Fruit fly (Drosophila melanogaster) whole organism: ENCODE results near the gene Gr10a.

Experiments
- Dll ChIP-seq: fragments of >200 bp; optimal IDR thresholded peaks from 2 replicates; lab custom pipeline; 2017
- EcR ChIP-seq, 2 experiments: fragments of >200 bp; optimal IDR thresholded peaks; 2 replicates each; lab custom pipeline; 2017; ENCODE audit warnings: missing biosample characterization in 2 of 2, missing genetic modification characterization in 2 of 2, missing genetic modification reagents in 2 of 2
- pan ChIP-seq: fragments of >200 bp; optimal IDR thresholded peaks from 2 replicates; lab custom pipeline; 2017
- psq ChIP-seq: fragments of >200 bp; optimal IDR thresholded peaks from 2 replicates; lab custom pipeline; 2017
- usp ChIP-seq: fragments of >200 bp; optimal IDR thresholded peaks from 2 replicates; lab custom pipeline; 2017; ENCODE audit warnings: missing biosample characterization, missing genetic modification characterization, mixed read lengths

dm6 chrX:11458912-11459836, 42.0 kb upstream of the Gr10a start, which contains the start of gene CG43155:
- no peak for TF ChIP-seq psq (lab: Kevin White, UChicago)
- no peak for TF ChIP-seq Dll (lab: Kevin White, UChicago)
- no peak for TF ChIP-seq usp (GFP tag; lab: Kevin White, UChicago)
- TF ChIP-seq EcR (GFP tag; optimal IDR thresholded peaks at IDR 0.05; lab: Kevin White, UChicago), result no peak
- TF ChIP-seq pan (lab: Kevin White, UChicago), result no peak
